Worm (Caenorhabditis elegans) whole organism, L4/young adult: ENCODE data around the gene Y38E10A.14.

Source experiments
- W03F9.2 ChIP-seq: fragments of 150-350 bp; optimal IDR thresholded peaks from 2 replicates; lab custom pipeline; 2014; ENCODE audit warnings: missing biosample characterization, missing genetic modification characterization
- dao-5 ChIP-seq: sonication (generic microtip); optimal IDR thresholded peaks from 2 replicates; lab custom pipeline; 2016; ENCODE audit warnings: missing genotype, missing genetic modification characterization, moderate library complexity, missing compliant biosample characterization
- him-1 ChIP-seq: sonication (generic microtip); optimal IDR thresholded peaks from 2 replicates; lab custom pipeline; 2016; ENCODE audit warnings: missing genotype, missing genetic modification reagents, missing genetic modification characterization, missing compliant biosample characterization

- TF ChIP-seq W03F9.2 (tag; lab: Kevin White, UChicago) (no peak), dao-5 (no peak), him-1 (tag; lab: Kevin White, UChicago) (no peak)
Observed at ce11 chrII:12574668-12575067, 49.7 kb downstream of the Y38E10A.14 start, which contains the start of gene Y38E10A.3.
